Worm (Caenorhabditis elegans): ENCODE measurements around the gene vit-1.

ce11 chrX:7745386-7745785, 17.7 kb downstream of the vit-1 start:
- TF ChIP-seq sea-1 (GFP tag; conservative IDR thresholded peaks at IDR 0.05) (no peak), hmbx-1 (tag; optimal IDR thresholded peaks at IDR 0.05) (no peak), hnd-1 (tag; optimal IDR thresholded peaks at IDR 0.05) (no peak), flt-1 (GFP tag; IDR thresholded peaks at IDR 0.05) (no peak), ceh-13 (GFP tag; optimal IDR thresholded peaks at IDR 0.05) (no peak), ama-1 (optimal IDR thresholded peaks at IDR 0.05) (no peak), ceh-36 (tag; optimal IDR thresholded peaks at IDR 0.05) (no peak), aly-1 (tag; optimal IDR thresholded peaks at IDR 0.05) (no peak), tbx-37 (GFP tag; conservative IDR thresholded peaks at IDR 0.05) (no peak), scrt-1 (GFP tag; IDR thresholded peaks at IDR 0.05) (no peak), pes-1 (GFP tag; IDR thresholded peaks at IDR 0.05) (no peak)

All from whole organism, early embryonic.